Fruit fly (Drosophila melanogaster) S2 (cell line): ENCODE measurements around the gene Pdh.

Experiments
- CG8478 ChIP-seq: fragments of >200 bp; optimal IDR thresholded peaks from 2 replicates; lab custom pipeline; 2018
- CTCF ChIP-seq, 2 experiments: fragments of >200 bp; optimal IDR thresholded peaks; 2 replicates each; lab custom pipeline; 2018

- TF ChIP-seq CG8478 (lab: Kevin White, UChicago) (no peak), CTCF (optimal IDR thresholded peaks at IDR 0.05; lab: Kevin White, UChicago) (no peak)
These were observed 2.2 kb downstream of the Pdh start, which contains the start of the genes Golgin104 and Tcs3 for dm6 chr3L:16351770-16352429.
